Fruit fly (Drosophila melanogaster) Kc167 (cell line): ENCODE data around the gene CG31266.

Source experiments
- Myc ChIP-seq: fragments of >200 bp; optimal IDR thresholded peaks from 2 replicates; lab custom pipeline; 2017; ENCODE audit warnings: missing external identifiers
- Sin3A ChIP-seq: fragments of >200 bp; optimal IDR thresholded peaks from 2 replicates; lab custom pipeline; 2018; ENCODE audit warnings: missing external identifiers
- psq ChIP-seq: fragments of >200 bp; optimal IDR thresholded peaks from 2 replicates; lab custom pipeline; 2017; ENCODE audit warnings: missing external identifiers
- ttk ChIP-seq: sonication (Bioruptor generic); optimal IDR thresholded peaks from 2 replicates; lab custom pipeline; 2017; ENCODE audit warnings: missing external identifiers

DNA sequence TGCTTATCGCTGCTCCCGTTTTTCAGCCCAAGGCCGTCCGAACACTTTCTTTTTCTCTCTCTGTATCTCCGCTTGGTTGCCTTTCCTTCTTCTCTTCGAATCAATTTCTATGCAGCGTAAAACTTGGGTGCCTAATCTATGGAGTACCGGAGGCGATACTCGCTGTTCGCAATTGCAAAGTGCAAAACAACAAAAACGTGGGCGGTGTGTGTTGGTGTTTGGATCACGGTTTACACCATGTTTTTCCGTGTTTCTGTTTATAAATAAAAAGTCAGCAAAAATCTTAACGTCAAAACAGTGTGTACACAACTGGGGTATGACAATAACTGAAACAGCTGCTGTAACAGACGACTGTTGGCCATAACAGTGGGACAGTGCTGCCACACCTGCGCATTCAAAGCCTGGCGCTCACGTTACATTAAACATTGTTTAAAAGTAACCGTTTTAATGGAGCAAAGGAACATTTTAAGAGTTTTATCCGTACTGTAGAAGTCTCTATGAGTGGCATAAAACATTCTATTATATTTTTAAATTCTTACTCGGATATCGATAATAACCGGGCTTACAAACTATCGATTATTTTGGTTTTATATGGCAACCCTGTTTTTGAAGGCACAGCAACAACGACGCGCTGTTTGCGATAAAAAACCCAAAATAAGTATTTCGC is 16.8 kb downstream of the CG31266 start, which contains the start of the genes m-cup and Det:
- TF ChIP-seq Sin3A (lab: Kevin White, UChicago) (no peak), Myc (lab: Kevin White, UChicago) (no peak), ttk (lab: Kevin White, UChicago) (no peak), psq (lab: Kevin White, UChicago) (no peak)
